Worm (Caenorhabditis elegans) whole organism, young adult: ENCODE results near the gene K01D12.15.

ENCODE experiments used
- F22D6.2 ChIP-seq: sonication (generic microtip); optimal IDR thresholded peaks from 2 replicates; lab custom pipeline; 2016; ENCODE audit warnings: mild to moderate bottlenecking, missing genetic modification characterization, missing compliant biosample characterization
- F23B12.7 ChIP-seq: sonication (generic microtip); optimal IDR thresholded peaks from 2 replicates; lab custom pipeline; 2017; ENCODE audit warnings: missing genetic modification characterization, mild to moderate bottlenecking, missing compliant biosample characterization, antibody characterized with exemption, moderate library complexity; ENCODE audit not compliant: insufficient read depth
- K11D2.4 ChIP-seq: fragments of 200-800 bp; sonication (Bioruptor generic); IDR thresholded peaks from 2 replicates; pipeline ENCODE4 v1.3.6; 2022; ENCODE audit warnings: missing genetic modification reagents, missing genetic modification characterization, missing compliant biosample characterization
- K12H6.12 ChIP-seq: fragments of 200-800 bp; sonication (Bioruptor generic); optimal IDR thresholded peaks from 2 replicates; lab custom pipeline; 2018; ENCODE audit warnings: mild to moderate bottlenecking, missing genetic modification characterization, missing compliant biosample characterization
- Y53G8AR.9 ChIP-seq: fragments of 200-800 bp; sonication (Bioruptor generic); conservative IDR thresholded peaks from 2 replicates; pipeline ENCODE4 v1.3.6; 2022; ENCODE audit warnings: missing genetic modification reagents, missing genetic modification characterization, missing compliant biosample characterization
- akir-1 ChIP-seq: fragments of 200-800 bp; sonication (Bioruptor generic); optimal IDR thresholded peaks from 2 replicates; lab custom pipeline; 2018; ENCODE audit warnings: mild to moderate bottlenecking, missing genetic modification characterization, moderate library complexity, missing compliant biosample characterization
- aptf-3 ChIP-seq: fragments of 200-800 bp; sonication (Bioruptor generic); IDR thresholded peaks from 2 replicates; pipeline ENCODE4 v1.3.6; 2022; ENCODE audit warnings: missing genetic modification characterization, missing compliant biosample characterization
- attf-6 ChIP-seq: fragments of 200-800 bp; sonication (Bioruptor generic); IDR thresholded peaks from 2 replicates; pipeline ENCODE4 v1.3.6; 2022; ENCODE audit warnings: missing genetic modification reagents, missing genetic modification characterization, missing compliant biosample characterization
- bed-1 ChIP-seq: fragments of 200-800 bp; sonication (Bioruptor generic); IDR thresholded peaks from 2 replicates; pipeline ENCODE4 v1.3.6; 2022; ENCODE audit warnings: missing genetic modification reagents, missing genetic modification characterization, missing compliant biosample characterization
- bed-2 ChIP-seq: fragments of 200-800 bp; sonication (Bioruptor generic); IDR thresholded peaks from 2 replicates; pipeline ENCODE4 v1.3.6; 2022; ENCODE audit warnings: missing genetic modification reagents, missing genetic modification characterization, missing compliant biosample characterization
- ceh-79 ChIP-seq: sonication (generic microtip); optimal IDR thresholded peaks from 2 replicates; lab custom pipeline; 2017; ENCODE audit warnings: mild to moderate bottlenecking, missing genetic modification characterization, missing compliant biosample characterization
- die-1 ChIP-seq: sonication (generic microtip); optimal IDR thresholded peaks from 2 replicates; lab custom pipeline; 2016; ENCODE audit warnings: missing genotype, mild to moderate bottlenecking, missing genetic modification characterization, missing compliant biosample characterization
- dpl-1 ChIP-seq: fragments of 150-350 bp; optimal IDR thresholded peaks from 2 replicates; lab custom pipeline; 2014; ENCODE audit warnings: missing biosample characterization, missing genetic modification reagents, missing genetic modification characterization
- egl-18 ChIP-seq: fragments of 200-800 bp; sonication (Bioruptor generic); IDR thresholded peaks from 2 replicates; pipeline ENCODE4 v1.3.6; 2022; ENCODE audit warnings: missing genetic modification reagents, missing genetic modification characterization, missing compliant biosample characterization
- gei-17 ChIP-seq: fragments of 200-800 bp; sonication (Bioruptor generic); optimal IDR thresholded peaks from 2 replicates; lab custom pipeline; 2018; ENCODE audit warnings: mild to moderate bottlenecking, missing genetic modification characterization, missing compliant biosample characterization
- hmg-1.2 ChIP-seq: fragments of 200-800 bp; sonication (Bioruptor generic); IDR thresholded peaks from 2 replicates; pipeline ENCODE4 v1.3.6; 2022; ENCODE audit warnings: missing genetic modification reagents, missing genetic modification characterization, missing compliant biosample characterization
- hsf-1 ChIP-seq: fragments of 200-800 bp; sonication (Bioruptor generic); IDR thresholded peaks from 2 replicates; pipeline ENCODE4 v1.3.6; 2022; ENCODE audit warnings: missing genetic modification reagents, missing genetic modification characterization, missing compliant biosample characterization
- lag-1 ChIP-seq: fragments of 200-800 bp; sonication (Bioruptor generic); IDR thresholded peaks from 2 replicates; pipeline ENCODE4 v1.3.6; 2022; ENCODE audit warnings: missing genetic modification reagents, missing genetic modification characterization, missing compliant biosample characterization
- lin-35 ChIP-seq, 3 experiments: fragments of 150-350 bp in 2 of 3; sonication (generic microtip) in 1 of 3; optimal IDR thresholded peaks; 2 replicates each; lab custom pipeline; 2014 to 2018; ENCODE audit warnings: missing biosample characterization in 3 of 3, missing genetic modification characterization in 3 of 3, missing genetic modification reagents in 3 of 3
- madf-6 ChIP-seq: fragments of 200-800 bp; sonication (Bioruptor generic); IDR thresholded peaks from 2 replicates; pipeline ENCODE4 v1.3.6; 2022; ENCODE audit warnings: missing genetic modification reagents, missing genetic modification characterization, missing compliant biosample characterization
- nfya-1 ChIP-seq: sonication (generic microtip); optimal IDR thresholded peaks from 2 replicates; lab custom pipeline; 2017; ENCODE audit warnings: antibody characterized with exemption, missing compliant biosample characterization, missing genetic modification characterization, borderline replicate concordance; ENCODE audit not compliant: insufficient read depth
- nhr-90 ChIP-seq: sonication (generic microtip); optimal IDR thresholded peaks from 2 replicates; lab custom pipeline; 2016; ENCODE audit warnings: missing genotype, mild to moderate bottlenecking, missing genetic modification characterization, missing compliant biosample characterization
- rec-8 ChIP-seq, 2 experiments: sonication (generic microtip); optimal IDR thresholded peaks; 2 replicates each; lab custom pipeline; 2016; ENCODE audit warnings: mild to moderate bottlenecking in 2 of 2, missing genetic modification characterization in 2 of 2, missing genetic modification reagents in 2 of 2, missing genotype in 2 of 2, missing biosample characterization in 1 of 2, missing compliant biosample characterization in 1 of 2, moderate library complexity in 1 of 2
- repo-1 ChIP-seq: sonication (generic microtip); optimal IDR thresholded peaks from 2 replicates; lab custom pipeline; 2017; ENCODE audit warnings: mild to moderate bottlenecking, missing genetic modification characterization, missing compliant biosample characterization
- rpc-1 ChIP-seq, 2 experiments: fragments of 150-350 bp in 1 of 2; sonication (generic microtip) in 1 of 2; optimal IDR thresholded peaks; 2 replicates each; lab custom pipeline; 2014 to 2018; ENCODE audit warnings: missing biosample characterization in 1 of 2, missing genetic modification characterization in 1 of 2, missing genetic modification reagents in 1 of 2, missing genotype in 1 of 2
- snpc-1.1 ChIP-seq: sonication (generic microtip); optimal IDR thresholded peaks from 2 replicates; lab custom pipeline; 2017; ENCODE audit warnings: missing genetic modification characterization, mild to moderate bottlenecking, missing compliant biosample characterization, antibody characterized with exemption, moderate library complexity, missing genotype, missing genetic modification reagents; ENCODE audit not compliant: insufficient read depth
- xnd-1 ChIP-seq: sonication (generic microtip); optimal IDR thresholded peaks from 2 replicates; lab custom pipeline; 2016; ENCODE audit warnings: missing genotype, missing genetic modification reagents, missing genetic modification characterization, missing compliant biosample characterization
- zim-3 ChIP-seq: sonication (generic microtip); optimal IDR thresholded peaks from 2 replicates; lab custom pipeline; 2017; ENCODE audit warnings: mild to moderate bottlenecking, missing genetic modification characterization, moderate library complexity, missing compliant biosample characterization
- ztf-18 ChIP-seq: sonication (generic microtip); optimal IDR thresholded peaks from 2 replicates; lab custom pipeline; 2016; ENCODE audit warnings: missing genotype, mild to moderate bottlenecking, missing genetic modification characterization, missing compliant biosample characterization

The K01D12.15 gene

ce11 chrV:12432111-12432510 lies 45.9 kb downstream of the K01D12.15 start, which contains the start of gene C54D10.13:
C54D10.13 (minus strand) TSS chrV:12432289.
- TF ChIP-seq xnd-1 (tag; lab: Kevin White, UChicago): no peak

- TF ChIP-seq Y53G8AR.9 (GFP tag; lab: Robert Waterston, UW) (no peak), repo-1 (tag; lab: Kevin White, UChicago) (no peak), snpc-1.1 (tag; lab: Kevin White, UChicago) (no peak), nhr-90 (tag; lab: Kevin White, UChicago) (no peak), lin-35 (GFP tag; optimal IDR thresholded peaks at IDR 0.05; lab: Kevin White, UChicago) (no peak), K12H6.12 (tag; lab: Kevin White, UChicago) (no peak), F23B12.7 (tag; lab: Kevin White, UChicago) (no peak), hsf-1 (no peak), ztf-18 (tag; lab: Kevin White, UChicago) (no peak), attf-6 (GFP tag; lab: Robert Waterston, UW) (no peak), nfya-1 (tag; lab: Kevin White, UChicago) (no peak), hmg-1.2 (no peak), die-1 (tag; lab: Kevin White, UChicago) (no peak), madf-6 (GFP tag; lab: Robert Waterston, UW) (no peak), gei-17 (GFP tag; lab: Kevin White, UChicago) (no peak), K11D2.4 (GFP tag; lab: Robert Waterston, UW) (no peak), aptf-3 (GFP tag; lab: Robert Waterston, UW) (no peak), lag-1 (GFP tag; lab: Robert Waterston, UW) (no peak)
- TF ChIP-seq, all 124 proteins: peak for 0
Observed at ce11 chrV:12433105-12433504, 46.9 kb downstream of the K01D12.15 start.

- no peak for TF ChIP-seq egl-18 (GFP tag; lab: Robert Waterston, UW)
- TF ChIP-seq ceh-79 (tag; lab: Kevin White, UChicago): no peak
- TF ChIP-seq bed-1: no peak
- TF ChIP-seq F22D6.2: no peak
- TF ChIP-seq rec-8 (tag; optimal IDR thresholded peaks at IDR 0.05; lab: Kevin White, UChicago): no peak
- TF ChIP-seq dpl-1: no peak
- TF ChIP-seq bed-2: no peak
- TF ChIP-seq zim-3: no peak
- no peak for TF ChIP-seq rpc-1 (optimal IDR thresholded peaks at IDR 0.05; lab: Kevin White, UChicago)
- no peak for TF ChIP-seq rpc-1 (tag; optimal IDR thresholded peaks at IDR 0.05; lab: Kevin White, UChicago)
- no peak for TF ChIP-seq akir-1
Observed at ce11 chrV:12433717-12434116, 47.5 kb downstream of the K01D12.15 start, which contains the start of gene srh-25. srh-25 (minus strand) TSS chrV:12433817.
